Fruit fly (Drosophila melanogaster) whole organism, embryonic: Measurements from ENCODE around the gene Bace.

ENCODE experiments used
- BtbVII ChIP-seq: fragments of 200-800 bp; sonication (Bioruptor generic); optimal IDR thresholded peaks from 3 replicates; lab custom pipeline; 2017; ENCODE audit warnings: missing biosample characterization, mild to moderate bottlenecking, missing genetic modification characterization
- C15 ChIP-seq: fragments of 200-800 bp; sonication (Bioruptor generic); IDR thresholded peaks from 3 replicates; pipeline ENCODE4 v1.3.6; 2022; ENCODE audit warnings: missing biosample characterization, missing genetic modification characterization
- CG10267 ChIP-seq: fragments of 200-800 bp; sonication (Bioruptor generic); optimal IDR thresholded peaks from 2 replicates; lab custom pipeline; 2018; ENCODE audit warnings: missing biosample characterization, mild to moderate bottlenecking, missing genetic modification characterization, moderate library complexity
- CG11093 ChIP-seq: fragments of 200-800 bp; sonication (Bioruptor generic); IDR thresholded peaks from 3 replicates; pipeline ENCODE4 v1.3.6; 2022; ENCODE audit warnings: missing biosample characterization, missing genetic modification characterization
- CG12071 ChIP-seq: fragments of 200-800 bp; sonication (Bioruptor generic); optimal IDR thresholded peaks from 3 replicates; lab custom pipeline; 2018; ENCODE audit warnings: missing biosample characterization, mild to moderate bottlenecking, missing genetic modification characterization
- CG13424 ChIP-seq: fragments of 200-800 bp; sonication (Bioruptor generic); optimal IDR thresholded peaks from 2 replicates; lab custom pipeline; 2019; ENCODE audit warnings: missing biosample characterization, mild to moderate bottlenecking, missing genetic modification characterization, moderate library complexity
- CG13624 ChIP-seq: fragments of 200-800 bp; sonication (Bioruptor generic); optimal IDR thresholded peaks from 2 replicates; lab custom pipeline; 2016; ENCODE audit warnings: missing biosample characterization, missing genetic modification characterization
- CG14667 ChIP-seq: fragments of 200-800 bp; sonication (Bioruptor generic); IDR thresholded peaks from 2 replicates; pipeline ENCODE4 v1.3.6; 2022; ENCODE audit warnings: missing biosample characterization, missing genetic modification characterization
- CG15514 ChIP-seq: fragments of 200-800 bp; sonication (Bioruptor generic); optimal IDR thresholded peaks from 3 replicates; lab custom pipeline; 2017; ENCODE audit warnings: missing biosample characterization, missing genetic modification characterization, mild to moderate bottlenecking, moderate library complexity, missing genetic modification reagents
- CG18476 ChIP-seq: fragments of 200-800 bp; sonication (Bioruptor generic); optimal IDR thresholded peaks from 2 replicates; lab custom pipeline; 2016; ENCODE audit warnings: missing biosample characterization, mild to moderate bottlenecking, missing genetic modification characterization
- CG18599 ChIP-seq: fragments of 200-800 bp; sonication (Bioruptor generic); optimal IDR thresholded peaks from 3 replicates; lab custom pipeline; 2017; ENCODE audit warnings: missing biosample characterization, missing genetic modification characterization, mild to moderate bottlenecking, moderate library complexity, missing genetic modification reagents
- CG2202 ChIP-seq: fragments of 200-800 bp; sonication (Bioruptor generic); optimal IDR thresholded peaks from 2 replicates; lab custom pipeline; 2018; ENCODE audit warnings: missing biosample characterization, mild to moderate bottlenecking, missing genetic modification characterization
- CG32532 ChIP-seq: fragments of 200-800 bp; sonication (Bioruptor generic); IDR thresholded peaks from 2 replicates; pipeline ENCODE4 v1.3.6; 2022; ENCODE audit warnings: missing biosample characterization, missing genetic modification characterization
- CG34224 ChIP-seq: fragments of 200-800 bp; sonication (Bioruptor generic); IDR thresholded peaks from 3 replicates; pipeline ENCODE4 v1.3.6; 2022; ENCODE audit warnings: missing biosample characterization, missing genetic modification characterization; ENCODE audit not compliant: partially characterized antibody
- CG6813 ChIP-seq: fragments of 200-800 bp; sonication (Bioruptor generic); optimal IDR thresholded peaks from 2 replicates; lab custom pipeline; 2017; ENCODE audit warnings: missing biosample characterization, missing genetic modification characterization, mild to moderate bottlenecking, moderate library complexity, missing genetic modification reagents
- CG7839 ChIP-seq: fragments of 200-800 bp; sonication (Bioruptor generic); optimal IDR thresholded peaks from 3 replicates; lab custom pipeline; 2018; ENCODE audit warnings: missing biosample characterization, mild to moderate bottlenecking, missing genetic modification characterization, moderate library complexity
- CHES-1-like ChIP-seq: fragments of 200-800 bp; sonication (Bioruptor generic); optimal IDR thresholded peaks from 2 replicates; lab custom pipeline; 2016; ENCODE audit warnings: missing biosample characterization, missing genetic modification characterization
- CTCF ChIP-seq: fragments of 200-800 bp; sonication (Bioruptor generic); optimal IDR thresholded peaks from 2 replicates; lab custom pipeline; 2017; ENCODE audit warnings: missing biosample characterization, mild to moderate bottlenecking, missing genetic modification characterization, moderate library complexity
- CoRest ChIP-seq: fragments of 200-800 bp; sonication (Bioruptor generic); optimal IDR thresholded peaks from 3 replicates; lab custom pipeline; 2018; ENCODE audit warnings: missing biosample characterization, mild to moderate bottlenecking, missing genetic modification characterization, moderate library complexity
- GATAe ChIP-seq: fragments of 200-800 bp; sonication (Bioruptor generic); conservative IDR thresholded peaks from 2 replicates; pipeline ENCODE4 v1.3.6; 2022; ENCODE audit warnings: missing biosample characterization, missing genetic modification characterization
- Gug ChIP-seq: fragments of 200-800 bp; sonication (Bioruptor generic); IDR thresholded peaks from 4 replicates; pipeline ENCODE4 v1.3.6; 2022; ENCODE audit warnings: missing biosample characterization, missing genetic modification characterization
- HLH3B ChIP-seq: fragments of 200-800 bp; sonication (Bioruptor generic); IDR thresholded peaks from 2 replicates; pipeline ENCODE4 v1.3.6; 2022; ENCODE audit warnings: missing biosample characterization, missing genetic modification characterization
- Hey ChIP-seq: fragments of 200-800 bp; sonication (Bioruptor generic); optimal IDR thresholded peaks from 3 replicates; lab custom pipeline; 2018; ENCODE audit warnings: missing biosample characterization, mild to moderate bottlenecking, missing genetic modification characterization
- Hmx ChIP-seq: fragments of 200-800 bp; sonication (Bioruptor generic); optimal IDR thresholded peaks from 2 replicates; lab custom pipeline; 2016; ENCODE audit warnings: missing biosample characterization, missing genetic modification characterization
- Hr78 ChIP-seq, 2 experiments: fragments of 200-800 bp in 1 of 2; fragments of >200 bp in 1 of 2; sonication (Bioruptor generic) in 1 of 2; optimal IDR thresholded peaks; 2 replicates each; lab custom pipeline; 2017 to 2019; ENCODE audit warnings: missing biosample characterization in 2 of 2, missing genetic modification characterization in 2 of 2, mild to moderate bottlenecking in 1 of 2, moderate library complexity in 1 of 2
- Max ChIP-seq: fragments of 200-800 bp; sonication (Bioruptor generic); optimal IDR thresholded peaks from 2 replicates; lab custom pipeline; 2016; ENCODE audit warnings: missing biosample characterization, mild to moderate bottlenecking, missing genetic modification characterization
- Mrtf ChIP-seq: fragments of 200-800 bp; sonication (Bioruptor generic); IDR thresholded peaks from 3 replicates; pipeline ENCODE4 v1.3.6; 2022; ENCODE audit warnings: missing biosample characterization, missing genetic modification characterization
- Poxn ChIP-seq: fragments of 200-800 bp; sonication (Bioruptor generic); IDR thresholded peaks from 2 replicates; pipeline ENCODE4 v1.3.6; 2022; ENCODE audit warnings: missing biosample characterization, missing genetic modification characterization
- Scr ChIP-seq: fragments of 200-800 bp; sonication (Bioruptor generic); IDR thresholded peaks from 2 replicates; pipeline ENCODE4 v1.3.6; 2022; ENCODE audit warnings: missing biosample characterization, missing genetic modification characterization; ENCODE audit not compliant: partially characterized antibody
- Six4 ChIP-seq: fragments of 200-800 bp; sonication (Bioruptor generic); optimal IDR thresholded peaks from 2 replicates; lab custom pipeline; 2016; ENCODE audit warnings: missing biosample characterization, missing genetic modification characterization
- cato ChIP-seq: fragments of 200-800 bp; sonication (Bioruptor generic); optimal IDR thresholded peaks from 2 replicates; lab custom pipeline; 2016; ENCODE audit warnings: missing biosample characterization, missing genetic modification characterization, borderline replicate concordance
- chm ChIP-seq: fragments of 200-800 bp; sonication (Bioruptor generic); IDR thresholded peaks from 2 replicates; pipeline ENCODE4 v1.3.6; 2022; ENCODE audit warnings: missing biosample characterization, missing genetic modification characterization
- croc ChIP-seq: fragments of 200-800 bp; sonication (Bioruptor generic); conservative IDR thresholded peaks from 3 replicates; pipeline ENCODE4 v1.3.6; 2022; ENCODE audit warnings: missing biosample characterization, missing genetic modification characterization
- crol ChIP-seq: fragments of 200-800 bp; sonication (Bioruptor generic); IDR thresholded peaks from 2 replicates; pipeline ENCODE4 v1.3.6; 2022; ENCODE audit warnings: missing biosample characterization, missing genetic modification characterization
- dysf ChIP-seq: fragments of 200-800 bp; sonication (Bioruptor generic); IDR thresholded peaks from 3 replicates; pipeline ENCODE4 v1.3.6; 2022; ENCODE audit warnings: missing biosample characterization, missing genetic modification characterization
- fru ChIP-seq: fragments of >200 bp; optimal IDR thresholded peaks from 2 replicates; lab custom pipeline; 2017
- gsb ChIP-seq: fragments of 200-800 bp; sonication (Bioruptor generic); IDR thresholded peaks from 2 replicates; pipeline ENCODE4 v1.3.6; 2022; ENCODE audit warnings: missing biosample characterization, missing genetic modification characterization
- jumu ChIP-seq: fragments of 200-800 bp; sonication (Bioruptor generic); optimal IDR thresholded peaks from 3 replicates; lab custom pipeline; 2016; ENCODE audit warnings: missing biosample characterization, missing genetic modification characterization
- ken ChIP-seq: fragments of 200-800 bp; sonication (Bioruptor generic); IDR thresholded peaks from 3 replicates; pipeline ENCODE4 v1.3.6; 2022; ENCODE audit warnings: missing biosample characterization, missing genetic modification characterization
- mld ChIP-seq: fragments of 200-800 bp; sonication (Bioruptor generic); IDR thresholded peaks from 3 replicates; pipeline ENCODE4 v1.3.6; 2022; ENCODE audit warnings: missing biosample characterization, missing genetic modification characterization; ENCODE audit not compliant: partially characterized antibody
- rib ChIP-seq: fragments of 200-800 bp; sonication (Bioruptor generic); IDR thresholded peaks from 2 replicates; pipeline ENCODE4 v1.3.6; 2022; ENCODE audit warnings: missing biosample characterization, missing genetic modification characterization
- row ChIP-seq: fragments of 200-800 bp; sonication (Bioruptor generic); IDR thresholded peaks from 3 replicates; pipeline ENCODE4 v1.3.6; 2022; ENCODE audit warnings: missing biosample characterization, missing genetic modification characterization
- schlank ChIP-seq: fragments of 200-800 bp; sonication (Bioruptor generic); optimal IDR thresholded peaks from 2 replicates; lab custom pipeline; 2018; ENCODE audit warnings: missing biosample characterization, mild to moderate bottlenecking, missing genetic modification characterization
- slp2 ChIP-seq: fragments of 200-800 bp; sonication (Bioruptor generic); optimal IDR thresholded peaks from 2 replicates; lab custom pipeline; 2016; ENCODE audit warnings: missing biosample characterization, missing genetic modification characterization
- sob ChIP-seq: fragments of 200-800 bp; sonication (Bioruptor generic); IDR thresholded peaks from 2 replicates; pipeline ENCODE4 v1.3.6; 2022; ENCODE audit warnings: missing biosample characterization, missing genetic modification characterization
- tup ChIP-seq: fragments of 200-800 bp; sonication (Bioruptor generic); optimal IDR thresholded peaks from 2 replicates; lab custom pipeline; 2016; ENCODE audit warnings: missing biosample characterization, mild to moderate bottlenecking, missing genetic modification characterization, moderate library complexity
- usp ChIP-seq: fragments of >200 bp; optimal IDR thresholded peaks from 2 replicates; lab custom pipeline; 2017; ENCODE audit warnings: missing biosample characterization, missing genetic modification characterization
- vfl ChIP-seq: fragments of 200-800 bp; sonication (Bioruptor generic); optimal IDR thresholded peaks from 2 replicates; lab custom pipeline; 2016; ENCODE audit warnings: missing biosample characterization, missing genetic modification characterization
- wor ChIP-seq: fragments of 200-800 bp; sonication (Bioruptor generic); IDR thresholded peaks from 2 replicates; pipeline ENCODE4 v1.3.6; 2022; ENCODE audit warnings: missing biosample characterization, missing genetic modification characterization
- zfh1 ChIP-seq: fragments of 200-800 bp; sonication (Bioruptor generic); IDR thresholded peaks from 3 replicates; pipeline ENCODE4 v1.3.6; 2022; ENCODE audit warnings: missing biosample characterization, missing genetic modification characterization

Gene Bace

dm6 chr2L:8534515-8535295 lies 38.6 kb upstream of the Bace start (continued):
- peak; percentile 25; the same call in 1 of the 2 replicates for TF ChIP-seq rib
- peak; percentile 94 for TF ChIP-seq CG18476 (GFP tag; lab: Kevin White, UChicago)
- peak; percentile 67 for TF ChIP-seq Hmx (GFP tag; lab: Kevin White, UChicago)
- peak; percentile 88 for TF ChIP-seq chm (GFP tag; lab: Robert Waterston, UW)
- peak; percentile 96 for TF ChIP-seq wor (GFP tag; lab: Robert Waterston, UW)
- TF ChIP-seq Scr (GFP tag; lab: Robert Waterston, UW), result peak; percentile 41
- peak; percentile 98 for TF ChIP-seq CG13424 (tag; lab: Kevin White, UChicago)
- TF ChIP-seq HLH3B (GFP tag; lab: Robert Waterston, UW), result peak; percentile 97
- TF ChIP-seq Poxn (GFP tag; lab: Robert Waterston, UW), result no peak
- TF ChIP-seq gsb (GFP tag; lab: Robert Waterston, UW), result peak; percentile 85
- TF ChIP-seq CG14667 (GFP tag; lab: Robert Waterston, UW), result no peak; the same call in none of the 2 replicates
- TF ChIP-seq CG13624 (GFP tag; lab: Kevin White, UChicago), result peak; percentile 37
- TF ChIP-seq vfl (GFP tag; lab: Kevin White, UChicago), result peak; percentile 75
- TF ChIP-seq CTCF (GFP tag; lab: Kevin White, UChicago), result peak; percentile 59
- peak; percentile 97 for TF ChIP-seq CoRest
- no peak for TF ChIP-seq fru (lab: Kevin White, UChicago)
- TF ChIP-seq CG2202 (tag; lab: Kevin White, UChicago), result peak; percentile 89
- TF ChIP-seq Hey, result peak; percentile 73
- TF ChIP-seq croc (GFP tag; lab: Robert Waterston, UW), result peak; percentile 96
- TF ChIP-seq row (GFP tag; lab: Robert Waterston, UW), result peak; percentile 96
- peak; percentile 97 for TF ChIP-seq crol (GFP tag; lab: Robert Waterston, UW)
- TF ChIP-seq sob, result peak; percentile 81
- no peak for TF ChIP-seq mld (GFP tag; lab: Robert Waterston, UW)
- TF ChIP-seq CG15514 (GFP tag; lab: Kevin White, UChicago), result peak; percentile 72
- peak; percentile 64 for TF ChIP-seq schlank (tag; lab: Kevin White, UChicago)
- peak; percentile 68; the same call in 1 of the 3 replicates for TF ChIP-seq C15
- TF ChIP-seq slp2 (GFP tag; lab: Kevin White, UChicago), result peak; percentile 86
- TF ChIP-seq Gug (GFP tag; lab: Robert Waterston, UW), result peak; percentile 88
- TF ChIP-seq Hr78 (GFP tag; optimal IDR thresholded peaks at IDR 0.05; lab: Kevin White, UChicago), result peak in 1 of 2 experiments; percentile 86
- TF ChIP-seq tup (GFP tag; lab: Kevin White, UChicago), result peak; percentile 81
- TF ChIP-seq CG6813 (GFP tag; lab: Kevin White, UChicago), result peak; percentile 89
- TF ChIP-seq CG7839, result peak; percentile 97
- peak; percentile 93 for TF ChIP-seq ken (GFP tag; lab: Robert Waterston, UW)
- TF ChIP-seq CG11093 (GFP tag; lab: Robert Waterston, UW), result peak; percentile 95
- TF ChIP-seq BtbVII (GFP tag; lab: Kevin White, UChicago), result peak; percentile 88
- peak; percentile 95 for TF ChIP-seq dysf (GFP tag; lab: Robert Waterston, UW)
- peak; percentile 92 for TF ChIP-seq Mrtf (GFP tag; lab: Robert Waterston, UW)
- peak; percentile 95 for TF ChIP-seq zfh1 (GFP tag; lab: Robert Waterston, UW)
- peak; percentile 86 for TF ChIP-seq CG10267 (tag; lab: Kevin White, UChicago)
- no peak for TF ChIP-seq usp (GFP tag; lab: Kevin White, UChicago)
- TF ChIP-seq cato (GFP tag; lab: Kevin White, UChicago), result peak; percentile 90
- peak; percentile 93 for TF ChIP-seq CG12071
- 0 out of 2 replicates have a peak, but pooled peaks have one; percentile 8 for TF ChIP-seq GATAe (GFP tag; lab: Robert Waterston, UW)
- peak; percentile 31; the same call in 2 of the 3 replicates for TF ChIP-seq CG34224 (GFP tag; lab: Robert Waterston, UW)
- peak; percentile 94 for TF ChIP-seq Max (GFP tag; lab: Kevin White, UChicago)
- TF ChIP-seq jumu (GFP tag; lab: Kevin White, UChicago), result peak; percentile 79
- TF ChIP-seq CG18599, result peak; percentile 89
- TF ChIP-seq Six4 (GFP tag; lab: Kevin White, UChicago), result peak; percentile 88
- peak; percentile 75 for TF ChIP-seq CG32532
- peak; percentile 42 for TF ChIP-seq CHES-1-like (GFP tag; lab: Kevin White, UChicago)
